Fruit fly (Drosophila melanogaster): ENCODE results near the gene CG43083.

Gene CG43083

DNA sequence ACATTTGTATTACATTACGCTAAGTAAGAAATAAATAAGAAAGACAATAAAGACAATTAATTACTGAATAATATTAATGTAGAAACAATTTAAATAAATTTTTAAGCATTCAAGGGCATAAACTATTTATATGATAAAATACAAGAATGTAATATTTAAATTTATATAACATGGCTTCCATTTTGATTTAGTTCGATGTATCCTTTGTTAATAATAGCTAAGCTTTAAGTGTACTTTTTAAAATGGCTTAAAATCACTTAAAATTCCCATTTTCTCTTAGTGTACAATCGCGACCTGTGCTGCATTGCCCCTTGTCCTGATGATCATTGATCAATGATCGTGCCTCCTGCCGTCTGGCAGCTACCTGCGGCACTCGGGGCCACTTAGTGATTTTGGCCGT is 22.1 kb downstream of the CG43083 start (continued):
- TF ChIP-seq CG12155 (GFP tag; optimal IDR thresholded peaks at IDR 0.05) (no peak), CoRest (tag; optimal IDR thresholded peaks at IDR 0.05) (peak; percentile 37), Bdp1 (GFP tag; optimal IDR thresholded peaks at IDR 0.05) (no peak), aop (GFP tag; IDR thresholded peaks at IDR 0.05) (no peak), ase (GFP tag; IDR thresholded peaks at IDR 0.05) (no peak), fd102C (GFP tag; optimal IDR thresholded peaks at IDR 0.05) (no peak), shn (GFP tag; optimal IDR thresholded peaks at IDR 0.05) (no peak), CG8765 (GFP tag; IDR thresholded peaks at IDR 0.05) (no peak), Side (GFP tag; optimal IDR thresholded peaks at IDR 0.05) (no peak), ab (GFP tag; optimal IDR thresholded peaks at IDR 0.05) (no peak), CG16863 (GFP tag; optimal IDR thresholded peaks at IDR 0.05) (no peak), scrt (GFP tag; optimal IDR thresholded peaks at IDR 0.05) (no peak), CG10267 (tag; optimal IDR thresholded peaks at IDR 0.05) (peak; percentile 62), maf-S (GFP tag; optimal IDR thresholded peaks at IDR 0.05) (no peak), CG14710 (tag; optimal IDR thresholded peaks at IDR 0.05) (peak; percentile 69), CG7357 (GFP tag; IDR thresholded peaks at IDR 0.05) (no peak), CG13123 (GFP tag; optimal IDR thresholded peaks at IDR 0.05) (no peak), CG3726 (GFP tag; IDR thresholded peaks at IDR 0.05) (no peak), CG4404 (GFP tag; IDR thresholded peaks at IDR 0.05) (peak; percentile 69), az2 (GFP tag; optimal IDR thresholded peaks at IDR 0.05) (peak; percentile 12), otp (GFP tag; IDR thresholded peaks at IDR 0.05) (no peak), her (GFP tag; optimal IDR thresholded peaks at IDR 0.05) (no peak), ash1 (GFP tag; optimal IDR thresholded peaks at IDR 0.05) (no peak), CG11398 (GFP tag; optimal IDR thresholded peaks at IDR 0.05) (no peak), Hmx (GFP tag; optimal IDR thresholded peaks at IDR 0.05) (no peak), tll (GFP tag; optimal IDR thresholded peaks at IDR 0.05) (peak in 1 of 2 experiments; percentile 3), gcm2 (GFP tag; optimal IDR thresholded peaks at IDR 0.05) (no peak), CG5953 (GFP tag; IDR thresholded peaks at IDR 0.05) (no peak), bcd (GFP tag; optimal IDR thresholded peaks at IDR 0.05) (no peak), zf30C (GFP tag; optimal IDR thresholded peaks at IDR 0.05) (peak; percentile 83), onecut (GFP tag; IDR thresholded peaks at IDR 0.05) (no peak), org-1 (GFP tag; optimal IDR thresholded peaks at IDR 0.05) (no peak), CG32767 (GFP tag; IDR thresholded peaks at IDR 0.05) (no peak), CG2129 (GFP tag; IDR thresholded peaks at IDR 0.05; ENCODE audit: partially characterized antibody) (no peak), CG10654 (GFP tag; optimal IDR thresholded peaks at IDR 0.05) (no peak), CG1233 (GFP tag; optimal IDR thresholded peaks at IDR 0.05) (no peak), unpg (GFP tag; optimal IDR thresholded peaks at IDR 0.05) (no peak), stwl (tag; optimal IDR thresholded peaks at IDR 0.05) (no peak), CG6813 (GFP tag; optimal IDR thresholded peaks at IDR 0.05) (peak; percentile 25), CHES-1-like (GFP tag; optimal IDR thresholded peaks at IDR 0.05) (no peak), zfh1 (GFP tag; IDR thresholded peaks at IDR 0.05) (0 out of 3 replicates have a peak, but pooled peaks have one; percentile 12), cwo (GFP tag; optimal IDR thresholded peaks at IDR 0.05) (no peak), NC2β (GFP tag; optimal IDR thresholded peaks at IDR 0.05) (no peak), Sry-β (GFP tag; optimal IDR thresholded peaks at IDR 0.05) (no peak), salm (tag; optimal IDR thresholded peaks at IDR 0.05) (no peak), CG10565 (GFP tag; optimal IDR thresholded peaks at IDR 0.05) (no peak), CG11560 (tag; IDR thresholded peaks at IDR 0.05) (no peak), psq (GFP tag; optimal IDR thresholded peaks at IDR 0.05) (no peak), Fer1 (GFP tag; optimal IDR thresholded peaks at IDR 0.05) (no peak), Dfd (GFP tag; optimal IDR thresholded peaks at IDR 0.05) (no peak), HmgD (GFP tag; optimal IDR thresholded peaks at IDR 0.05) (no peak), CG7556 (GFP tag; optimal IDR thresholded peaks at IDR 0.05) (peak; percentile 6)
